Fruit fly (Drosophila melanogaster): ENCODE data around the gene shtd.
A peak's percentile ranks its signal among the peaks of the same experiment; 100 is the strongest.

Gene shtd

DNA sequence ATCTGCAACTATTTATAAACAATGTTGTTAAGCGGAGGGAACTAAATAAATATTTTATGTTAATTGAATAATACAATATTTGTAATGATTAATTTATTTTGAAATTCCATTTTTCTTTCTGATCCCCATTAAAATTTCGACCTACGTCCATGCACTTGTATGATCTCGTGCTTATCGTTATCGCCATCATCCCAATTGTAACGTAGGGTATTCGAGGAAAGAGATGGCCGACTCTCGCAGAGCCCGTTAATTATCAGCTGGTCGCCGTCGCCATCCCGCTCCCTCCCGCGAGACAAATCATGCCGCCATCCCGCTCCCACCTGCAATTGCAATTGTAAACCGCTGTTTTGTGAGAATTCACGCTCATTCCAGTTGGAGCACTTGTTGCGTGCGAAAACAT lies 9.1 kb downstream of the shtd start, which contains the start of gene CG11655 (continued):
- TF ChIP-seq CG9215 (GFP tag; IDR thresholded peaks at IDR 0.05) (no peak), tio (GFP tag; optimal IDR thresholded peaks at IDR 0.05) (no peak), CG11723 (GFP tag; optimal IDR thresholded peaks at IDR 0.05) (no peak), CG10274 (GFP tag; optimal IDR thresholded peaks at IDR 0.05) (peak; percentile 99), CG14667 (GFP tag; IDR thresholded peaks at IDR 0.05) (no peak), CG14965 (GFP tag; optimal IDR thresholded peaks at IDR 0.05; ENCODE audit: borderline replicate concordance) (no peak), crp (GFP tag; optimal IDR thresholded peaks at IDR 0.05) (peak in 1 of 2 experiments; percentile 80), CG12942 (GFP tag; optimal IDR thresholded peaks at IDR 0.05) (no peak), CG14710 (tag; optimal IDR thresholded peaks at IDR 0.05) (peak; percentile 24), vnd (GFP tag; IDR thresholded peaks at IDR 0.05; ENCODE audit: partially characterized antibody) (no peak), CG3838 (GFP tag; optimal IDR thresholded peaks at IDR 0.05) (no peak), Ada2b (GFP tag; IDR thresholded peaks at IDR 0.05) (peak; percentile 21; the same call in 1 of the 2 replicates), CG9609 (GFP tag; optimal IDR thresholded peaks at IDR 0.05) (peak; percentile 13), CG11093 (GFP tag; IDR thresholded peaks at IDR 0.05) (no peak), tna (GFP tag; IDR thresholded peaks at IDR 0.05; ENCODE audit: partially characterized antibody) (no peak), ac (GFP tag; optimal IDR thresholded peaks at IDR 0.05) (no peak), CG8359 (GFP tag; optimal IDR thresholded peaks at IDR 0.05; ENCODE audit: borderline replicate concordance) (no peak), GATAe (GFP tag; conservative IDR thresholded peaks at IDR 0.05) (0 out of 2 replicates have a peak, but pooled peaks have one; percentile 53), dmrt99B (tag; optimal IDR thresholded peaks at IDR 0.05) (no peak), CG13287 (GFP tag; IDR thresholded peaks at IDR 0.05; ENCODE audit: partially characterized antibody) (no peak), dati (GFP tag; IDR thresholded peaks at IDR 0.05) (no peak), CG3065 (GFP tag; optimal IDR thresholded peaks at IDR 0.05) (no peak), CG2712 (tag; optimal IDR thresholded peaks at IDR 0.05) (peak; percentile 46), sob (GFP tag; IDR thresholded peaks at IDR 0.05) (peak; percentile 23; the same call in 1 of the 2 replicates), CG8765 (GFP tag; IDR thresholded peaks at IDR 0.05) (no peak), CG5953 (GFP tag; IDR thresholded peaks at IDR 0.05) (no peak), Fer1 (GFP tag; optimal IDR thresholded peaks at IDR 0.05) (no peak), Deaf1 (tag; optimal IDR thresholded peaks at IDR 0.05) (no peak), CG3726 (GFP tag; IDR thresholded peaks at IDR 0.05) (no peak), Hr3 (GFP tag; optimal IDR thresholded peaks at IDR 0.05) (peak; percentile 4), usp (GFP tag; optimal IDR thresholded peaks at IDR 0.05) (no peak), sqz (GFP tag; optimal IDR thresholded peaks at IDR 0.05) (no peak), Dbx (GFP tag; IDR thresholded peaks at IDR 0.05) (peak; percentile 52; the same call in 1 of the 3 replicates), Pdp1 (GFP tag; optimal IDR thresholded peaks at IDR 0.05) (peak in 1 of 2 experiments; percentile 32), Ssrp (tag; optimal IDR thresholded peaks at IDR 0.05) (peak; percentile 6), CG14441 (GFP tag; IDR thresholded peaks at IDR 0.05) (no peak), lmd (GFP tag; IDR thresholded peaks at IDR 0.05) (no peak; the same call in 1 of the 2 replicates), chn (GFP tag; optimal IDR thresholded peaks at IDR 0.05) (peak; percentile 4), CG31441 (GFP tag; IDR thresholded peaks at IDR 0.05) (peak; percentile 38; the same call in 1 of the 2 replicates), CG10979 (tag; optimal IDR thresholded peaks at IDR 0.05) (peak; percentile 23), Hmx (GFP tag; optimal IDR thresholded peaks at IDR 0.05) (no peak), prd (optimal IDR thresholded peaks at IDR 0.05) (no peak), prd (GFP tag; IDR thresholded peaks at IDR 0.05) (peak; percentile 69; the same call in 2 of the 3 replicates), fu2 (GFP tag; optimal IDR thresholded peaks at IDR 0.05) (no peak), gro (GFP tag; optimal IDR thresholded peaks at IDR 0.05) (no peak), CG15011 (GFP tag; optimal IDR thresholded peaks at IDR 0.05) (no peak), Hand (GFP tag; optimal IDR thresholded peaks at IDR 0.05) (no peak), ro (GFP tag; IDR thresholded peaks at IDR 0.05) (no peak), CG31388 (GFP tag; optimal IDR thresholded peaks at IDR 0.05) (no peak), Max (GFP tag; optimal IDR thresholded peaks at IDR 0.05) (no peak), Sry-δ (GFP tag; optimal IDR thresholded peaks at IDR 0.05) (no peak)

All from whole organism, embryonic.